Worm (Caenorhabditis elegans) whole organism, L4 larva: ENCODE measurements around the gene F13H10.5.

Experiments used
- ZK546.5 ChIP-seq, 2 experiments: sonication (generic microtip); optimal IDR thresholded peaks; 2 replicates each; lab custom pipeline; 2017; ENCODE audit warnings: missing biosample characterization in 2 of 2, missing genetic modification characterization in 2 of 2
- dpl-1 ChIP-seq: fragments of 150-350 bp; optimal IDR thresholded peaks from 2 replicates; lab custom pipeline; 2014; ENCODE audit warnings: missing biosample characterization, missing genetic modification reagents, missing genetic modification characterization
- pha-4 ChIP-seq, 2 experiments: fragments of 150-350 bp in 1 of 2; fragments of 200-800 bp in 1 of 2; sonication (Bioruptor generic) in 1 of 2; IDR thresholded peaks in 1 of 2; optimal IDR thresholded peaks in 1 of 2; 2 replicates each; pipeline versions ENCODE4 v1.3.6 to Lab custom; 2014 to 2022; ENCODE audit warnings: missing genetic modification characterization in 2 of 2, missing genetic modification reagents in 2 of 2, missing biosample characterization in 1 of 2, missing compliant biosample characterization in 1 of 2
- pqm-1 ChIP-seq: sonication (generic microtip); optimal IDR thresholded peaks from 2 replicates; lab custom pipeline; 2017; ENCODE audit warnings: missing biosample characterization, missing genetic modification characterization

DNA sequence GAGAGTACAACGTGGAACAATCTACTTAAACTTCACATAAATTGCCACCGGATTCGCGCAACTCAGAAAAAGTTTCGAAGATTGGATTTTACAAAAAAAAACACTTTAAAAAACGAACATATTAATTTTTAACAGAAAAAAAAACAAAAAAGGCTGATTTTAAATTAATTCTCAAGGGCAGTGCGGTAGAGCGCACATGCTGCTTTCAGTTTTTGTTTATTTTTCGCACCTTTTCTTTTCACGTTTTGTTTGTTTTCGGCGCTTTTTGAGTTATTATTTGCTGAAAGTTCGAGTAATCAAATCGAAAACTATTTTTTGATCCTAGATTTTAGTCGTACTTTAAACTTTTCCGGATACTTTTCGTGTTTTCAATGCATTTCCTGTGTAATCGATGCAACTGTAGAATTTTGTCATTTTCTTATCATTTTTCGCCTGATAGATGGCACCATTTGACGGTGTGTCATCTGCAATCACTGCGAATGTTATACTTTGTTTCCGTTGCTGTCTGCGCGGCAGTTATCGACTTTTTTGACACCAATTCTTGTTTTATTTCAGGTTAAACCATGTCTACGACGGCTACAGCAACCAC is 29.3 kb downstream of the F13H10.5 start, which contains the start of gene F13H10.8:
- TF ChIP-seq ZK546.5 (tag; optimal IDR thresholded peaks at IDR 0.05; lab: Kevin White, UChicago): no peak
- 0 out of 2 replicates have a peak, but pooled peaks have one; percentile 8 for TF ChIP-seq pha-4 (GFP tag; IDR thresholded peaks at IDR 0.05; lab: Robert Waterston, UW)
- peak; percentile 85 for TF ChIP-seq pha-4 (tag; optimal IDR thresholded peaks at IDR 0.05; lab: Kevin White, UChicago)
- peak; percentile 58 for TF ChIP-seq pqm-1 (tag; lab: Kevin White, UChicago)
- TF ChIP-seq dpl-1 (GFP tag; lab: Kevin White, UChicago): no peak
